Fruit fly (Drosophila melanogaster): ENCODE data around the gene CG12523.

The CG12523 gene

DNA sequence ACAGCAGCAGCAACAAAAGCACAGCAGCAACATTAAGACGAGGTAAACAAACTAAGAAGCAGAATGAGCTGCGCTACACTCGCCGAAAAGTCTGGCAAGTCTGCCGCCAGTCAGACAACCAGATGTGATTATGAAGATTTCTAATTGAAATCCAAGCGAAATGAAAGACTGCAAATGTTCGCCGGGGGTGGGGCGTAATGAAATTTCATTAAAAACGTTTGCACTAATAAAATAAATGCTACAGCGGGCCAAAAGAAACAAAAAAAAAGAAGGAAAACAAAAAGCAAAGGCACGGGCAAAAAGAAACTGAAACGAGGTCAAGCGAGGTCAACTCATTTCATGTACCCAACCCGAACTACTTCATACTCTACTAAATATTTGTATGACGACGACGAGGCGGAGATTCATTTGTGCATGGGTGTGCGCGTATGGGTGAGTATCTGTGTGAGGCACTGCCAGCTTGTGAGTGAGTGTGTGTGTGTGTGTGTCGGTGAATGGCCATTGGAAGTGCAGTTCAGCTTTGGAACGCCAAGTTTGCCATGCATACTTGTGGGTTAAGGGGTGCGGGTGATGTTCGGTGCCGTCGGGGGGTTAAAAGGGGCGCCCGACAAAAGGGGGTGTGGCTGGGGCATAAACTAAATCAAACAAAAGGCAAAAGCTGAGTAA is 34.4 kb upstream of the CG12523 start (continued):
- TF ChIP-seq CHES-1-like (GFP tag; optimal IDR thresholded peaks at IDR 0.05) (no peak), CG10959 (GFP tag; IDR thresholded peaks at IDR 0.05) (no peak), CG7928 (GFP tag; optimal IDR thresholded peaks at IDR 0.05) (no peak), sug (tag; optimal IDR thresholded peaks at IDR 0.05) (no peak), CG7357 (GFP tag; IDR thresholded peaks at IDR 0.05) (no peak), B-H1 (GFP tag; IDR thresholded peaks at IDR 0.05) (no peak), CG13894 (tag; optimal IDR thresholded peaks at IDR 0.05) (no peak), CG6689 (GFP tag; IDR thresholded peaks at IDR 0.05) (no peak), CG11456 (GFP tag; IDR thresholded peaks at IDR 0.05) (0 out of 3 replicates have a peak, but pooled peaks have one; percentile 33), CG10274 (GFP tag; optimal IDR thresholded peaks at IDR 0.05) (no peak), HLH3B (GFP tag; IDR thresholded peaks at IDR 0.05) (no peak), kni (GFP tag; optimal IDR thresholded peaks at IDR 0.05) (peak; percentile 59), CG1529 (GFP tag; optimal IDR thresholded peaks at IDR 0.05) (no peak), CG18476 (GFP tag; optimal IDR thresholded peaks at IDR 0.05) (no peak), CG11247 (GFP tag; IDR thresholded peaks at IDR 0.05) (no peak), CG1647 (GFP tag; optimal IDR thresholded peaks at IDR 0.05) (no peak), CG13775 (GFP tag; optimal IDR thresholded peaks at IDR 0.05) (no peak), oc (tag; optimal IDR thresholded peaks at IDR 0.05) (peak; percentile 14), Hmx (GFP tag; optimal IDR thresholded peaks at IDR 0.05) (no peak), CG31388 (GFP tag; optimal IDR thresholded peaks at IDR 0.05) (no peak), CG4328 (GFP tag; optimal IDR thresholded peaks at IDR 0.05) (no peak), fd102C (GFP tag; optimal IDR thresholded peaks at IDR 0.05) (no peak), CG11723 (GFP tag; optimal IDR thresholded peaks at IDR 0.05) (no peak), lov (optimal IDR thresholded peaks at IDR 0.05) (no peak), lov (GFP tag; IDR thresholded peaks at IDR 0.05) (0 out of 3 replicates have a peak, but pooled peaks have one; percentile 50), her (GFP tag; optimal IDR thresholded peaks at IDR 0.05) (no peak), onecut (GFP tag; IDR thresholded peaks at IDR 0.05) (no peak), ewg (GFP tag; optimal IDR thresholded peaks at IDR 0.05) (no peak), CG15696 (tag; optimal IDR thresholded peaks at IDR 0.05) (no peak), run (tag; optimal IDR thresholded peaks at IDR 0.05) (no peak), Scr (GFP tag; IDR thresholded peaks at IDR 0.05; ENCODE audit: partially characterized antibody) (no peak), pros (GFP tag; optimal IDR thresholded peaks at IDR 0.05) (peak; percentile 10), Med (GFP tag) (peak; percentile 9), tup (GFP tag; optimal IDR thresholded peaks at IDR 0.05) (no peak), Bteb2 (GFP tag; optimal IDR thresholded peaks at IDR 0.05) (no peak), CG6813 (GFP tag; optimal IDR thresholded peaks at IDR 0.05) (no peak), Aef1 (GFP tag; IDR thresholded peaks at IDR 0.05) (no peak), CG5245 (GFP tag; optimal IDR thresholded peaks at IDR 0.05) (peak; percentile 46), CG5180 (GFP tag; optimal IDR thresholded peaks at IDR 0.05) (peak; percentile 60), CG14014 (GFP tag; IDR thresholded peaks at IDR 0.05) (no peak), schlank (tag; optimal IDR thresholded peaks at IDR 0.05) (no peak), CG11695 (GFP tag; IDR thresholded peaks at IDR 0.05) (no peak), CG15073 (GFP tag; optimal IDR thresholded peaks at IDR 0.05) (no peak), sd (tag; optimal IDR thresholded peaks at IDR 0.05) (peak; percentile 16), exex (tag; optimal IDR thresholded peaks at IDR 0.05) (no peak), scrt (GFP tag; optimal IDR thresholded peaks at IDR 0.05) (no peak), ems (GFP tag; optimal IDR thresholded peaks at IDR 0.05) (no peak), CG31441 (GFP tag; IDR thresholded peaks at IDR 0.05) (no peak), NC2β (GFP tag; optimal IDR thresholded peaks at IDR 0.05) (no peak), HmgD (GFP tag; optimal IDR thresholded peaks at IDR 0.05) (no peak), sens (GFP tag) (peak; percentile 85)
